Worm (Caenorhabditis elegans) whole organism, L4 larva: ENCODE measurements around the gene clec-52.

Source experiments
- F26F4.8 ChIP-seq: fragments of 200-800 bp; sonication (Bioruptor generic); conservative IDR thresholded peaks from 2 replicates; pipeline ENCODE4 v1.3.6; 2022; ENCODE audit warnings: missing genetic modification characterization, missing compliant biosample characterization
- T26A8.4 ChIP-seq: fragments of 200-800 bp; sonication (Bioruptor generic); IDR thresholded peaks from 2 replicates; pipeline ENCODE4 v1.3.6; 2022; ENCODE audit warnings: missing genetic modification characterization, missing compliant biosample characterization
- Y105C5A.15 ChIP-seq: fragments of 200-800 bp; sonication (Bioruptor generic); IDR thresholded peaks from 2 replicates; pipeline ENCODE4 v1.3.6; 2022; ENCODE audit warnings: missing genetic modification characterization, missing compliant biosample characterization
- ZK546.5 ChIP-seq, 2 experiments: sonication (generic microtip); optimal IDR thresholded peaks; 2 replicates each; lab custom pipeline; 2017; ENCODE audit warnings: missing biosample characterization in 2 of 2, missing genetic modification characterization in 2 of 2
- aha-1 ChIP-seq: fragments of 150-350 bp; peaks from one replicate; lab custom pipeline; 2014; ENCODE audit warnings: missing biosample characterization, missing genetic modification characterization
- ama-1 ChIP-seq: fragments of 150-350 bp; optimal IDR thresholded peaks from 2 replicates; lab custom pipeline; 2014; ENCODE audit warnings: inconsistent platforms, mixed read lengths
- arid-1 ChIP-seq: fragments of 200-800 bp; sonication (Bioruptor generic); conservative IDR thresholded peaks from 2 replicates; pipeline ENCODE4 v1.3.6; 2022; ENCODE audit warnings: missing genetic modification reagents, missing genetic modification characterization, missing compliant biosample characterization
- attf-4 ChIP-seq: sonication (generic microtip); optimal IDR thresholded peaks from 3 replicates; lab custom pipeline; 2017; ENCODE audit warnings: missing biosample characterization, missing genetic modification characterization
- ceh-20 ChIP-seq: fragments of 200-800 bp; sonication (Bioruptor generic); IDR thresholded peaks from 2 replicates; pipeline ENCODE4 v1.3.6; 2022; ENCODE audit warnings: missing genetic modification reagents, missing genetic modification characterization, missing compliant biosample characterization
- ceh-32 ChIP-seq: sonication (generic microtip); optimal IDR thresholded peaks from 2 replicates; lab custom pipeline; 2016; ENCODE audit warnings: mild to moderate bottlenecking, missing genetic modification characterization, missing compliant biosample characterization; ENCODE audit not compliant: poor library complexity
- ceh-44 ChIP-seq: fragments of 200-800 bp; sonication (Bioruptor generic); IDR thresholded peaks from 2 replicates; pipeline ENCODE4 v1.3.6; 2022; ENCODE audit warnings: missing genetic modification reagents, missing genetic modification characterization, missing compliant biosample characterization
- ceh-62 ChIP-seq: sonication (generic microtip); optimal IDR thresholded peaks from 2 replicates; lab custom pipeline; 2017; ENCODE audit warnings: missing biosample characterization, missing genetic modification characterization
- ceh-82 ChIP-seq: sonication (generic microtip); optimal IDR thresholded peaks from 2 replicates; lab custom pipeline; 2017; ENCODE audit warnings: missing biosample characterization, missing genetic modification characterization
- ces-1 ChIP-seq: fragments of 150-350 bp; sonication (generic microtip); optimal IDR thresholded peaks from 4 replicates; lab custom pipeline; 2014; ENCODE audit warnings: missing biosample characterization, missing genetic modification reagents, missing genetic modification characterization
- ctbp-1 ChIP-seq: fragments of 200-800 bp; sonication (Bioruptor generic); IDR thresholded peaks from 2 replicates; pipeline ENCODE4 v1.3.6; 2022; ENCODE audit warnings: missing genetic modification reagents, missing genetic modification characterization, missing compliant biosample characterization
- daf-12 ChIP-seq: fragments of 150-350 bp; optimal IDR thresholded peaks from 2 replicates; lab custom pipeline; 2014; ENCODE audit warnings: missing biosample characterization, missing genetic modification reagents, missing genetic modification characterization
- daf-16 ChIP-seq, 3 experiments: sonication (generic microtip); optimal IDR thresholded peaks; 2 replicates each; lab custom pipeline; 2016 to 2017; ENCODE audit warnings: missing genetic modification characterization in 3 of 3, missing genetic modification reagents in 3 of 3, mild to moderate bottlenecking in 2 of 3, missing compliant biosample characterization in 2 of 3, missing biosample characterization in 1 of 3, moderate library complexity in 1 of 3
- dve-1 ChIP-seq: sonication (generic microtip); optimal IDR thresholded peaks from 2 replicates; lab custom pipeline; 2017; ENCODE audit warnings: antibody characterized with exemption, mild to moderate bottlenecking, missing genetic modification characterization, missing compliant biosample characterization; ENCODE audit not compliant: insufficient read depth
- egl-43 ChIP-seq: fragments of 200-800 bp; sonication (Bioruptor generic); IDR thresholded peaks from 2 replicates; pipeline ENCODE4 v1.3.6; 2022; ENCODE audit warnings: missing genetic modification reagents, missing genetic modification characterization, missing compliant biosample characterization
- fos-1 ChIP-seq: fragments of 150-350 bp; optimal IDR thresholded peaks from 2 replicates; lab custom pipeline; 2014; ENCODE audit warnings: missing biosample characterization, missing genetic modification characterization
- lin-1 ChIP-seq: fragments of 200-800 bp; sonication (Bioruptor generic); IDR thresholded peaks from 2 replicates; pipeline ENCODE4 v1.3.6; 2022; ENCODE audit warnings: missing genetic modification reagents, missing genetic modification characterization, missing compliant biosample characterization
- lin-39 ChIP-seq: fragments of 150-350 bp; optimal IDR thresholded peaks from 2 replicates; lab custom pipeline; 2014; ENCODE audit warnings: missing biosample characterization, missing genetic modification reagents, missing genetic modification characterization
- madf-9 ChIP-seq: fragments of 200-800 bp; sonication (Bioruptor generic); conservative IDR thresholded peaks from 2 replicates; pipeline ENCODE4 v1.3.6; 2022; ENCODE audit warnings: missing genetic modification reagents, missing genetic modification characterization, missing compliant biosample characterization
- nhr-28 ChIP-seq: fragments of 150-350 bp; optimal IDR thresholded peaks from 2 replicates; lab custom pipeline; 2014; ENCODE audit warnings: missing biosample characterization, missing genetic modification characterization
- nhr-41 ChIP-seq: fragments of 200-800 bp; sonication (Bioruptor generic); IDR thresholded peaks from 2 replicates; pipeline ENCODE4 v1.3.6; 2022; ENCODE audit warnings: missing genetic modification reagents, missing genetic modification characterization, missing compliant biosample characterization
- nhr-48 ChIP-seq: sonication (generic microtip); optimal IDR thresholded peaks from 2 replicates; lab custom pipeline; 2016; ENCODE audit warnings: mild to moderate bottlenecking, missing genetic modification characterization, missing compliant biosample characterization
- pha-4 ChIP-seq, 2 experiments: fragments of 150-350 bp in 1 of 2; fragments of 200-800 bp in 1 of 2; sonication (Bioruptor generic) in 1 of 2; IDR thresholded peaks in 1 of 2; optimal IDR thresholded peaks in 1 of 2; 2 replicates each; pipeline versions ENCODE4 v1.3.6 to Lab custom; 2014 to 2022; ENCODE audit warnings: missing genetic modification characterization in 2 of 2, missing genetic modification reagents in 2 of 2, missing biosample characterization in 1 of 2, missing compliant biosample characterization in 1 of 2
- php-3 ChIP-seq: fragments of 200-800 bp; sonication (Bioruptor generic); IDR thresholded peaks from 2 replicates; pipeline ENCODE4 v1.3.6; 2022; ENCODE audit warnings: missing genetic modification reagents, missing genetic modification characterization, missing compliant biosample characterization
- pqm-1 ChIP-seq: sonication (generic microtip); optimal IDR thresholded peaks from 2 replicates; lab custom pipeline; 2017; ENCODE audit warnings: missing biosample characterization, missing genetic modification characterization
- rbr-2 ChIP-seq: sonication (generic microtip); optimal IDR thresholded peaks from 2 replicates; lab custom pipeline; 2016; ENCODE audit warnings: missing genotype, missing genetic modification characterization, missing compliant biosample characterization
- unc-62 ChIP-seq, 3 experiments: fragments of 150-350 bp in 1 of 3; sonication (generic microtip); optimal IDR thresholded peaks in 2 of 3; peaks in 1 of 3; 1 replicate in 1 of 3; 2 replicates in 2 of 3; lab custom pipeline; 2014 to 2017; ENCODE audit warnings: missing biosample characterization in 3 of 3, missing genetic modification characterization in 3 of 3, missing genetic modification reagents in 3 of 3, missing genotype in 1 of 3
- vab-7 ChIP-seq: fragments of 200-800 bp; sonication (Bioruptor generic); IDR thresholded peaks from 2 replicates; pipeline ENCODE4 v1.3.6; 2022; ENCODE audit warnings: missing genetic modification reagents, missing genetic modification characterization, missing compliant biosample characterization
- zfp-3 ChIP-seq: fragments of 200-800 bp; sonication (Bioruptor generic); conservative IDR thresholded peaks from 2 replicates; pipeline ENCODE4 v1.3.6; 2022; ENCODE audit warnings: missing genetic modification reagents, missing genetic modification characterization, missing compliant biosample characterization

The clec-52 gene

DNA sequence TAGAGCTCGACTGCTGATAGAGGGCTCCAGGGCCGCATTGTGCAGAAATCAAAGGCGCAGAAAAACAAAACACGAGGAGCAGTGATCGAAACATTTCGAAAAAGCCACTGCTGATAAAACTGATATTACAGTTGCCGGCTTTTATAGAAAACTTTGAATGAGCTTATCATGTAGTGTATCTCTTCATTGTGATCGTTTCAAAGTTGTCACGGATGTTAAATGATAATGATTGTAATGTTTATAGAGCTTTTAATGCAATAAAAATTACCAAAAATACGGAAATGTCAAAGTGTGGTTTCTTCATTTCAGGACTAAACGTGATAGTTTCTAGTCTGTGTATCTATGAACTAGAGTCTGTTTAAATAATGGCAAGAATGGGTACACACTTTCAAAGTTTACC lies at the start of gene clec-52:
TSS of gene clec-52 (minus strand) at position 101 of the 400 bp plus-strand sequence.
- TF ChIP-seq arid-1 (no peak), lin-39 (tag; lab: Kevin White, UChicago) (no peak), pqm-1 (tag; lab: Kevin White, UChicago) (peak; percentile 33), dve-1 (tag; lab: Kevin White, UChicago) (peak; percentile 9), ZK546.5 (tag; optimal IDR thresholded peaks at IDR 0.05; lab: Kevin White, UChicago) (no peak), nhr-28 (tag; lab: Kevin White, UChicago) (peak; percentile 2)

- TF ChIP-seq Y105C5A.15 (GFP tag; lab: Robert Waterston, UW) (no peak), T26A8.4 (GFP tag; lab: Robert Waterston, UW) (no peak), nhr-48 (tag; lab: Kevin White, UChicago) (no peak), unc-62 (GFP tag; optimal IDR thresholded peaks at IDR 0.05 in 1 of 2; lab: Kevin White, UChicago) (no peak), unc-62 (tag; optimal IDR thresholded peaks at IDR 0.05; lab: Kevin White, UChicago) (no peak), ceh-32 (tag; lab: Kevin White, UChicago) (no peak), ama-1 (lab: Kevin White, UChicago) (no peak), ceh-20 (GFP tag; lab: Robert Waterston, UW) (no peak), madf-9 (GFP tag; lab: Robert Waterston, UW) (no peak), vab-7 (GFP tag; lab: Robert Waterston, UW) (no peak), ceh-82 (tag; lab: Kevin White, UChicago) (no peak), zfp-3 (no peak), lin-1 (GFP tag; lab: Robert Waterston, UW) (no peak), F26F4.8 (GFP tag; lab: Robert Waterston, UW) (no peak)
- TF ChIP-seq, all 104 proteins: peak for 0
Observed at ce11 chrIV:8211747-8212146, 43.2 kb upstream of the clec-52 start, which contains the start of gene C07G1.7. C07G1.7 (minus strand) TSS chrIV:8211847.

ce11 chrIV:8210300-8210699 lies 41.7 kb upstream of the clec-52 start, which contains the start of gene C07G1.6:
C07G1.6 (minus strand) TSS chrIV:8210400.
- no peak for TF ChIP-seq ces-1 (GFP tag; lab: Kevin White, UChicago)
- no peak for TF ChIP-seq daf-12
- no peak for TF ChIP-seq pha-4 (GFP tag; IDR thresholded peaks at IDR 0.05; lab: Robert Waterston, UW)
- no peak for TF ChIP-seq pha-4 (tag; optimal IDR thresholded peaks at IDR 0.05; lab: Kevin White, UChicago)
- TF ChIP-seq unc-62 (GFP tag; optimal IDR thresholded peaks at IDR 0.05 in 1 of 2; lab: Kevin White, UChicago): no peak
- no peak for TF ChIP-seq unc-62 (tag; optimal IDR thresholded peaks at IDR 0.05; lab: Kevin White, UChicago)
- TF ChIP-seq ctbp-1 (GFP tag; lab: Robert Waterston, UW): no peak
- TF ChIP-seq fos-1: no peak
- no peak for TF ChIP-seq rbr-2 (tag; lab: Kevin White, UChicago)
- TF ChIP-seq nhr-28 (tag; lab: Kevin White, UChicago): no peak
- no peak for TF ChIP-seq attf-4
- no peak for TF ChIP-seq ceh-62 (tag; lab: Kevin White, UChicago)
- TF ChIP-seq php-3 (GFP tag; lab: Robert Waterston, UW): no peak
- TF ChIP-seq vab-7 (GFP tag; lab: Robert Waterston, UW): no peak
- no peak for TF ChIP-seq nhr-41 (GFP tag; lab: Robert Waterston, UW)
- TF ChIP-seq egl-43 (GFP tag; lab: Robert Waterston, UW): no peak
- no peak for TF ChIP-seq ceh-44 (GFP tag; lab: Robert Waterston, UW)

ce11 chrIV:8208855-8209254 lies 40.3 kb upstream of the clec-52 start:
- TF ChIP-seq daf-16 (GFP tag; optimal IDR thresholded peaks at IDR 0.05; lab: Kevin White, UChicago) (no peak), daf-16 (tag; optimal IDR thresholded peaks at IDR 0.05; lab: Kevin White, UChicago) (no peak), unc-62 (GFP tag; optimal IDR thresholded peaks at IDR 0.05 in 1 of 2; lab: Kevin White, UChicago) (peak in 1 of 2 experiments; percentile 94), unc-62 (tag; optimal IDR thresholded peaks at IDR 0.05; lab: Kevin White, UChicago) (no peak), aha-1 (tag; lab: Kevin White, UChicago) (peak; percentile 55)
